Fruit fly (Drosophila melanogaster): Measurements from ENCODE around the gene Eip75B.

dm6 chr3L:17913966-17914540, 150.4 kb downstream of the Eip75B start:
- TF ChIP-seq CG8478 (optimal IDR thresholded peaks at IDR 0.05) (no peak), CTCF (optimal IDR thresholded peaks at IDR 0.05) (no peak)
